Fruit fly (Drosophila melanogaster): ENCODE results near the gene Idh3g.

Gene Idh3g

dm6 chr3R:25680528-25680927 is at the start of gene Idh3g, which contains the start of gene CG4743:
Gene Idh3g (plus strand): TSS chr3R:25680845.
Gene CG4743 (minus strand): TSS chr3R:25680550.
- TF ChIP-seq CG31627 (GFP tag; optimal IDR thresholded peaks at IDR 0.05) (peak; percentile 92), svp (GFP tag) (peak; percentile 97), CG6163 (GFP tag; IDR thresholded peaks at IDR 0.05) (peak; percentile 96), CG11294 (GFP tag; IDR thresholded peaks at IDR 0.05) (peak; percentile 91), OdsH (GFP tag; optimal IDR thresholded peaks at IDR 0.05) (peak; percentile 97), CG6808 (GFP tag; optimal IDR thresholded peaks at IDR 0.05) (peak; percentile 91), eg (GFP tag; IDR thresholded peaks at IDR 0.05) (peak; percentile 98), CG15336 (GFP tag; IDR thresholded peaks at IDR 0.05) (peak; percentile 96), spab (GFP tag; optimal IDR thresholded peaks at IDR 0.05) (peak; percentile 89), Eip78C (GFP tag) (peak; percentile 98), Lpt (GFP tag; optimal IDR thresholded peaks at IDR 0.05) (peak; percentile 93), topi (GFP tag; optimal IDR thresholded peaks at IDR 0.05) (peak; percentile 91), CG3919 (GFP tag; optimal IDR thresholded peaks at IDR 0.05) (peak; percentile 96), Eip93F (GFP tag; optimal IDR thresholded peaks at IDR 0.05) (peak; percentile 79), Ets96B (tag; optimal IDR thresholded peaks at IDR 0.05) (peak; percentile 95), CG10631 (GFP tag; optimal IDR thresholded peaks at IDR 0.05) (peak; percentile 95), CG32006 (GFP tag; optimal IDR thresholded peaks at IDR 0.05) (peak; percentile 95), Smox (GFP tag; optimal IDR thresholded peaks at IDR 0.05) (peak; percentile 93), Gug (GFP tag; IDR thresholded peaks at IDR 0.05) (peak; percentile 94), CG6276 (GFP tag; optimal IDR thresholded peaks at IDR 0.05) (no peak), salr (GFP tag; optimal IDR thresholded peaks at IDR 0.05) (peak; percentile 87 to 90), Sox15 (GFP tag; optimal IDR thresholded peaks at IDR 0.05) (peak; percentile 91), net (GFP tag; optimal IDR thresholded peaks at IDR 0.05) (peak; percentile 95), CG6854 (GFP tag; optimal IDR thresholded peaks at IDR 0.05) (peak; percentile 90), cyc (GFP tag; optimal IDR thresholded peaks at IDR 0.05) (peak; percentile 91), CG8119 (GFP tag; IDR thresholded peaks at IDR 0.05) (peak; percentile 95), CG11902 (GFP tag; optimal IDR thresholded peaks at IDR 0.05) (peak; percentile 88), lz (GFP tag; optimal IDR thresholded peaks at IDR 0.05) (peak; percentile 93), CG10669 (GFP tag; optimal IDR thresholded peaks at IDR 0.05) (peak; percentile 93), Eip75B (GFP tag; optimal IDR thresholded peaks at IDR 0.05) (peak; percentile 91), Ets21C (GFP tag; optimal IDR thresholded peaks at IDR 0.05) (peak; percentile 83), acj6 (GFP tag; optimal IDR thresholded peaks at IDR 0.05) (peak; percentile 97), Hr39 (GFP tag; optimal IDR thresholded peaks at IDR 0.05) (peak; percentile 87), Blimp-1 (GFP tag; optimal IDR thresholded peaks at IDR 0.05) (peak; percentile 82), fd85E (GFP tag; optimal IDR thresholded peaks at IDR 0.05) (peak; percentile 74), Hr4 (GFP tag; optimal IDR thresholded peaks at IDR 0.05) (peak; percentile 94), esn (GFP tag; optimal IDR thresholded peaks at IDR 0.05) (peak; percentile 96), CG7368 (GFP tag; optimal IDR thresholded peaks at IDR 0.05) (peak; percentile 89), CG11762 (GFP tag; optimal IDR thresholded peaks at IDR 0.05; ENCODE audit: insufficient read depth) (peak; percentile 92), vri (GFP tag; optimal IDR thresholded peaks at IDR 0.05) (peak; percentile 94), dsx (GFP tag; optimal IDR thresholded peaks at IDR 0.05; ENCODE audit: poor library complexity, severe bottlenecking) (peak; percentile 95), CG9139 (GFP tag; optimal IDR thresholded peaks at IDR 0.05) (peak; percentile 92), fkh (GFP tag; optimal IDR thresholded peaks at IDR 0.05) (peak; percentile 86), achi (GFP tag; optimal IDR thresholded peaks at IDR 0.05) (peak; percentile 96), ss (GFP tag; optimal IDR thresholded peaks at IDR 0.05) (peak; percentile 86 to 93), Sox102F (GFP tag; optimal IDR thresholded peaks at IDR 0.05) (peak; percentile 93), Sox14 (GFP tag; optimal IDR thresholded peaks at IDR 0.05) (peak; percentile 94), CG1621 (tag; optimal IDR thresholded peaks at IDR 0.05) (peak; percentile 92), CG3032 (tag; optimal IDR thresholded peaks at IDR 0.05) (peak; percentile 97), CG8632 (GFP tag; optimal IDR thresholded peaks at IDR 0.05) (peak; percentile 96), CG16779 (tag; optimal IDR thresholded peaks at IDR 0.05) (peak; percentile 85), dac (GFP tag; optimal IDR thresholded peaks at IDR 0.05) (peak; percentile 86)

Measured in whole organism, prepupa.